Worm (Caenorhabditis elegans): ENCODE results near the gene R06F6.8.

Gene R06F6.8

DNA sequence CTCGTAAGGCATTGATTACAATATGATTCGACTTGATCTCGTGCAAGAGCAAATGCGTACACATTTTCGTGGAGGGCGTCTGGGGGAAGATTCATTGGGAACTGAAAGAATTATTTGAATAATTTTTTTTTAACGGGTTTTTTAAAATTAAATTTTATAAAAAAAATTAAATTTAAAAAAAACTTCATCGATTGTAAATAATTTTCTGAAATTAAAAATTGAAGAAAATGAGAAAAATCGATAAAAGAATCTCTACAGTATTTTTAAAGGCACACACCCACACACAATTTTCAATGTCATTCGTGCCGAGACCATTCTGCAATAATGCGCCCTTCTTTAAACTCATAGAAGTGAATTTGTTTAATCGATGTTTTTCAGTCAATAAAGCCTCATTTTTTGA is 23.6 kb downstream of the R06F6.8 start, which contains the start of gene set-14:
TSS of gene set-14 (minus strand) at position 101 of the 400 bp plus-strand sequence.
- TF ChIP-seq ceh-9 (tag; optimal IDR thresholded peaks at IDR 0.05) (no peak), hlh-15 (tag; optimal IDR thresholded peaks at IDR 0.05) (no peak), ref-2 (tag; optimal IDR thresholded peaks at IDR 0.05) (no peak), syd-9 (tag; optimal IDR thresholded peaks at IDR 0.05) (no peak), hlh-6 (tag; optimal IDR thresholded peaks at IDR 0.05) (no peak), C38D4.7 (GFP tag; optimal IDR thresholded peaks at IDR 0.05) (no peak), K09A11.1 (tag; optimal IDR thresholded peaks at IDR 0.05; ENCODE audit: insufficient read depth) (no peak), hlh-8 (tag; optimal IDR thresholded peaks at IDR 0.05) (no peak), tbx-7 (tag; optimal IDR thresholded peaks at IDR 0.05) (no peak), unc-3 (GFP tag; conservative IDR thresholded peaks at IDR 0.05) (no peak), unc-3 (tag; optimal IDR thresholded peaks at IDR 0.05) (no peak), ceh-6 (GFP tag; optimal IDR thresholded peaks at IDR 0.05) (no peak), ceh-14 (tag; optimal IDR thresholded peaks at IDR 0.05) (no peak), pag-3 (tag; optimal IDR thresholded peaks at IDR 0.05; ENCODE audit: borderline replicate concordance) (no peak), lin-11 (tag; optimal IDR thresholded peaks at IDR 0.05) (no peak), ceh-30 (tag; optimal IDR thresholded peaks at IDR 0.05) (no peak), ceh-2 (tag; optimal IDR thresholded peaks at IDR 0.05) (no peak), ceh-22 (tag; optimal IDR thresholded peaks at IDR 0.05) (no peak), nhr-232 (tag; optimal IDR thresholded peaks at IDR 0.05) (no peak), tbx-2 (tag; optimal IDR thresholded peaks at IDR 0.05) (no peak), ttx-3 (tag; optimal IDR thresholded peaks at IDR 0.05) (no peak)

DNA sequence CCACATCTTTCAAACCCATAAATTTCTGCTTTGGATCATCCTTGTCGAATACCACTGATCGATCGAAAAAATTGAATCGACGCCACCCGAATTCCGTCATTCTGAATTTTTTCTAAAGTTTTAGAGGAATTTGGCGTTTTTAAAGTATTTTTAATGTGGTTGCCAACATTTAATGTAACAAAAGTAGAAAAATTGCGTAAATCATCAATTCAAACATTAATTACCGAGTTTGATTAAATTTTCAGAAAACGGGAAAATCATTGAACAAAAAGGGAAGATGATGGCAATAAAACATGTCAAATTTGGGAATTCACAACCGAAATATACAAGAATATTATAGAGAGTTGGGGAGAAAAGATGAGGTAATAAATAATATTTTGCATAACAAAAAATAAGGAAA is 26.4 kb downstream of the R06F6.8 start, which contains the start of gene vps-11:
TSS of gene vps-11 (minus strand) at position 101 of the 400 bp plus-strand sequence.
- TF ChIP-seq K02D7.2 (tag; optimal IDR thresholded peaks at IDR 0.05) (no peak), madf-2 (tag; optimal IDR thresholded peaks at IDR 0.05) (no peak), ztf-16 (tag; optimal IDR thresholded peaks at IDR 0.05) (no peak), ttx-3 (tag; optimal IDR thresholded peaks at IDR 0.05) (no peak), ref-2 (tag; optimal IDR thresholded peaks at IDR 0.05) (no peak), ama-1 (optimal IDR thresholded peaks at IDR 0.05) (no peak), unc-3 (GFP tag; conservative IDR thresholded peaks at IDR 0.05) (no peak), unc-3 (tag; optimal IDR thresholded peaks at IDR 0.05) (no peak), dve-1 (tag; optimal IDR thresholded peaks at IDR 0.05) (no peak), ceh-31 (tag; optimal IDR thresholded peaks at IDR 0.05) (no peak), fax-1 (tag; optimal IDR thresholded peaks at IDR 0.05) (no peak), rnt-1 (tag; optimal IDR thresholded peaks at IDR 0.05) (no peak), ceh-6 (GFP tag; optimal IDR thresholded peaks at IDR 0.05) (no peak), F13H6.1 (tag; optimal IDR thresholded peaks at IDR 0.05) (no peak), unc-42 (tag; optimal IDR thresholded peaks at IDR 0.05) (no peak), zip-5 (tag; optimal IDR thresholded peaks at IDR 0.05) (no peak)

DNA sequence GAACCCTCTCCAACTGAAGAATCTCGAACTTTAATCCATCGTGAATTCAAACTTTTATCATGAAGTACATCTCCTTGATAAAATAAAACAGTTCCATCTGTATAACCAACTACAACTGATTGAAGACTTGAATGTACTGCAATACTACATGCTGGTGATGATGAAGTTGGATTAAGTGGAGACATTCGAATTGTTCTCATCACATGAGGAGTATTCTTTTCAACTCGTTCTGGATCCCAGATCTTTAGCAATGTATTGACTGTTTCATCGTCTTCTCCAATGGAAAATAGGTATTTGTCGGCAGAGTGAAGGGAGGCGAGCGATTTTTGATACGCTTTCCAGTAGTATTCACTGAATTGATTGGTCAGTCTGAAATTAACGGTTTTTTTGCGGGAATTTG is 27.2 kb downstream of the R06F6.8 start:
- no peak for TF ChIP-seq dve-1 (tag; optimal IDR thresholded peaks at IDR 0.05)
- TF ChIP-seq hlh-8 (tag; optimal IDR thresholded peaks at IDR 0.05), result no peak
- TF ChIP-seq pha-2 (tag; optimal IDR thresholded peaks at IDR 0.05), result no peak
- TF ChIP-seq nhr-232 (tag; optimal IDR thresholded peaks at IDR 0.05), result no peak
- TF ChIP-seq ceh-9 (tag; optimal IDR thresholded peaks at IDR 0.05), result no peak
- no peak for TF ChIP-seq ceh-6 (GFP tag; optimal IDR thresholded peaks at IDR 0.05)
- no peak for TF ChIP-seq hlh-6 (tag; optimal IDR thresholded peaks at IDR 0.05)
- TF ChIP-seq ztf-16 (tag; optimal IDR thresholded peaks at IDR 0.05), result no peak
- TF ChIP-seq ceh-18 (tag; optimal IDR thresholded peaks at IDR 0.05), result no peak

DNA sequence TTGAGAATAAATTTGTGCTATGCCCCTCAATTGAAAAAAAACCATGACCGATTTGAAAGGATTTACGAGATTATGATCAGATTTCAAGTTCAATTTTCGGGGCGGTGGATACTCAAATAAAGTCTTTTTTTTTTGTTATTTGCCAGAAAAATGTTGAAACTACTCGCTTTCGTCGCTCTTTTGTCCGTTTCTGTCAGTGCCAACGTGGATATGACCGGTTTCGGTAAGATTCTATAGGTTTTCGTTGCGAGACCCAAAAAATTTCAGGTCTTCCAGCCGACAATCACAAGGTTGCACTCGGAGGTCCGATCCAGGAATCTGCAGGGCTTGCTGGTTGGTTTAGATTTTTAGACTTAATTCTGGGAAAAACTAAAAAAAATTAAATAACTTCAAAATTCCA is 32.5 kb downstream of the R06F6.8 start, which contains the start of gene tag-209:
TSS of gene tag-209 (plus strand) at position 73 of the 400 bp plus-strand sequence.
- no peak for TF ChIP-seq C08G9.2 (tag; optimal IDR thresholded peaks at IDR 0.05)

Measured in whole organism, late embryonic.